Worm (Caenorhabditis elegans) whole organism, mixed stage, embryonic: ENCODE data around the gene C01G12.7.

ENCODE experiments used
- ceh-43 ChIP-seq: fragments of 200-800 bp; sonication (Bioruptor generic); optimal IDR thresholded peaks from 2 replicates; lab custom pipeline; 2018; ENCODE audit warnings: mild to moderate bottlenecking, missing genetic modification characterization, moderate library complexity, missing compliant biosample characterization
- ztf-11 ChIP-seq: fragments of 150-350 bp; optimal IDR thresholded peaks from 2 replicates; lab custom pipeline; 2014; ENCODE audit warnings: missing biosample characterization, missing genetic modification characterization

ce11 chrII:14578716-14579115, 13.0 kb downstream of the C01G12.7 start, which contains the start of gene C01G12.9:
- TF ChIP-seq ceh-43 (no peak), ztf-11 (tag; lab: Kevin White, UChicago) (no peak)
